Worm (Caenorhabditis elegans): ENCODE data around the gene gbas-1.

The gbas-1 gene

ce11 chrII:2473270-2473669, 31.4 kb upstream of the gbas-1 start, which contains the start of gene tsr-1:
Gene tsr-1 (minus strand): TSS chrII:2473370.
- TF ChIP-seq ttx-3 (tag; optimal IDR thresholded peaks at IDR 0.05), result no peak
- no peak for TF ChIP-seq C08G9.2 (tag; optimal IDR thresholded peaks at IDR 0.05)
- no peak for TF ChIP-seq ama-1 (optimal IDR thresholded peaks at IDR 0.05)
- no peak for TF ChIP-seq ahr-1 (tag; optimal IDR thresholded peaks at IDR 0.05)
- TF ChIP-seq pax-1 (tag; optimal IDR thresholded peaks at IDR 0.05), result no peak
- TF ChIP-seq ceh-45 (GFP tag; IDR thresholded peaks at IDR 0.05), result no peak
- no peak for TF ChIP-seq ceh-6 (GFP tag; optimal IDR thresholded peaks at IDR 0.05)
- no peak for TF ChIP-seq F13H6.1 (tag; optimal IDR thresholded peaks at IDR 0.05)

- TF ChIP-seq pros-1 (tag; optimal IDR thresholded peaks at IDR 0.05), result no peak
- TF ChIP-seq K09A11.1 (tag; optimal IDR thresholded peaks at IDR 0.05; ENCODE audit: insufficient read depth), result no peak
- TF ChIP-seq hlh-8 (tag; optimal IDR thresholded peaks at IDR 0.05), result no peak
- TF ChIP-seq pha-4 (tag; optimal IDR thresholded peaks at IDR 0.05), result no peak
- no peak for TF ChIP-seq fkh-6 (tag; optimal IDR thresholded peaks at IDR 0.05)
- TF ChIP-seq ceh-2 (tag; optimal IDR thresholded peaks at IDR 0.05), result no peak
- TF ChIP-seq syd-9 (tag; optimal IDR thresholded peaks at IDR 0.05), result no peak
- no peak for TF ChIP-seq ceh-24 (tag; optimal IDR thresholded peaks at IDR 0.05)
- no peak for TF ChIP-seq C08G9.2 (tag; optimal IDR thresholded peaks at IDR 0.05)
- TF ChIP-seq ceh-48 (tag; optimal IDR thresholded peaks at IDR 0.05), result no peak
- TF ChIP-seq sox-2 (GFP tag; IDR thresholded peaks at IDR 0.05), result no peak
- TF ChIP-seq unc-42 (tag; optimal IDR thresholded peaks at IDR 0.05), result no peak
- TF ChIP-seq lim-6 (tag; optimal IDR thresholded peaks at IDR 0.05), result no peak
- no peak for TF ChIP-seq rnt-1 (tag; optimal IDR thresholded peaks at IDR 0.05)
- no peak for TF ChIP-seq ztf-16 (tag; optimal IDR thresholded peaks at IDR 0.05)
- TF ChIP-seq T23F11.4 (GFP tag; optimal IDR thresholded peaks at IDR 0.05), result no peak
Measured at ce11 chrII:2478543-2478942, 26.1 kb upstream of the gbas-1 start, which contains the start of gene mnat-1. Gene mnat-1 (minus strand): TSS chrII:2478643.

- TF ChIP-seq K09A11.1 (tag; optimal IDR thresholded peaks at IDR 0.05; ENCODE audit: insufficient read depth), result no peak
- no peak for TF ChIP-seq ets-4 (tag; optimal IDR thresholded peaks at IDR 0.05)
- no peak for TF ChIP-seq pha-2 (tag; optimal IDR thresholded peaks at IDR 0.05)
- no peak for TF ChIP-seq lim-6 (tag; optimal IDR thresholded peaks at IDR 0.05)
- TF ChIP-seq nhr-11 (tag; optimal IDR thresholded peaks at IDR 0.05), result no peak
- no peak for TF ChIP-seq madf-2 (tag; optimal IDR thresholded peaks at IDR 0.05)
- TF ChIP-seq Y22D7AL.16 (tag; optimal IDR thresholded peaks at IDR 0.05), result no peak
- no peak for TF ChIP-seq ceh-30 (tag; optimal IDR thresholded peaks at IDR 0.05)
- no peak for TF ChIP-seq zip-5 (tag; optimal IDR thresholded peaks at IDR 0.05)
- no peak for TF ChIP-seq unc-55 (GFP tag; optimal IDR thresholded peaks at IDR 0.05)
- TF ChIP-seq unc-42 (tag; optimal IDR thresholded peaks at IDR 0.05), result no peak
- no peak for TF ChIP-seq rnt-1 (tag; optimal IDR thresholded peaks at IDR 0.05)
- TF ChIP-seq elt-4 (tag; optimal IDR thresholded peaks at IDR 0.05), result no peak
- no peak for TF ChIP-seq sox-4 (tag; optimal IDR thresholded peaks at IDR 0.05)
- TF ChIP-seq ceh-6 (GFP tag; optimal IDR thresholded peaks at IDR 0.05), result no peak
- no peak for TF ChIP-seq ceh-24 (tag; optimal IDR thresholded peaks at IDR 0.05)
Measured at ce11 chrII:2479047-2479446, 25.6 kb upstream of the gbas-1 start, which contains the start of gene F53G2.12. Gene F53G2.12 (minus strand): TSS chrII:2479090.

DNA sequence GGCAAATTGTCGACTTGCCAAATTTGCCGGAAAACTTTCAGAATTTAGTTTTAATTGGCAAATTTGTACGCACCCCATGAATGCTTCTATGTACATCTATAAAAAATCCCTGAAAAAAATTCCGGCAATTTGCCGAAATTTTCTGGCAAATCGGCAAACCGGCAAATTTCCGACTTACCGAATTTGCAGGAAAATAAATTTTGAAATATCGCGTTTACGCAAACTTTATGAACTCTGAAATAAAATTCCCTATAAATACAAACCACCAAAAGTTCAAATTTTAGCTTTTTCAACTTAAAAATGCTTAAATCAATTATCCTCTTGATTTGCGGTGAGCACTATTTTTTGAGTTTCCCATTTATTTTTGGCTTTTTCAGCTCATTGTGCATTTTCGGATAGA, 24.6 kb upstream of the gbas-1 start, which contains the start of gene F53G2.3:
TSS of gene F53G2.3 (plus strand) at position 301 of the 400 bp plus-strand sequence.
- TF ChIP-seq ama-1 (optimal IDR thresholded peaks at IDR 0.05), result no peak

DNA sequence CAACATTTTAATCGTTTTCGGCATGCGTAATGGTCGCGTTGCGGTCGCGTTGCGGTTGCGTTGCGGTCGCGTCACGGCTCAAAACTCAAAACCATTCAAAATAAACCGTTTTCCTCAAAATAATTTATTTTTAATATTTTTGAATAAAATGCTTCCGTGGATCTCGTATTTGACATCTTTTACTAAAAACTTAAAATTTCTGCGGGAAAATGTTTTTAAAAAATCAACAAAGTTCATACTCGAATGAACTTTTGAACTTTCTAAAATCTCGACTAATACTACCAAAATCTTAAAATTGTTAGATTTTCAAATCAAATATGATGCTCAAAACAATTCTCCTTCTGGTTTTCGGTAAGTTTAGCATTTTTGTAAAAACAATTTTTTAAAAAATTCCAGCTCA, 23.1 kb upstream of the gbas-1 start, which contains the start of gene F53G2.2:
TSS of gene F53G2.2 (plus strand) at position 301 of the 400 bp plus-strand sequence.
- TF ChIP-seq ceh-18 (tag; optimal IDR thresholded peaks at IDR 0.05), result no peak
- no peak for TF ChIP-seq hlh-8 (tag; optimal IDR thresholded peaks at IDR 0.05)
- TF ChIP-seq che-1 (tag; optimal IDR thresholded peaks at IDR 0.05), result no peak
- TF ChIP-seq sdc-2 (tag; optimal IDR thresholded peaks at IDR 0.05), result no peak
- no peak for TF ChIP-seq unc-55 (GFP tag; optimal IDR thresholded peaks at IDR 0.05)
- no peak for TF ChIP-seq ceh-22 (tag; optimal IDR thresholded peaks at IDR 0.05)
- no peak for TF ChIP-seq sox-2 (GFP tag; IDR thresholded peaks at IDR 0.05)
- TF ChIP-seq gmeb-2 (tag; optimal IDR thresholded peaks at IDR 0.05), result no peak
- no peak for TF ChIP-seq ceh-34 (tag; optimal IDR thresholded peaks at IDR 0.05)
- no peak for TF ChIP-seq fkh-6 (tag; optimal IDR thresholded peaks at IDR 0.05)
- no peak for TF ChIP-seq T23F11.4 (GFP tag; optimal IDR thresholded peaks at IDR 0.05)
- no peak for TF ChIP-seq ceh-2 (tag; optimal IDR thresholded peaks at IDR 0.05)
